Fruit fly (Drosophila melanogaster) whole organism, prepupa: ENCODE results near the gene CG17732.

Experiments
- CG10669 ChIP-seq: fragments of 200-800 bp; sonication (Bioruptor generic); optimal IDR thresholded peaks from 3 replicates; lab custom pipeline; 2018; ENCODE audit warnings: missing biosample characterization, mild to moderate bottlenecking, missing genetic modification characterization, moderate library complexity
- CG11762 ChIP-seq: fragments of 200-800 bp; sonication (Bioruptor generic); optimal IDR thresholded peaks from 3 replicates; lab custom pipeline; 2016; ENCODE audit warnings: missing biosample characterization, missing genetic modification characterization; ENCODE audit not compliant: insufficient read depth
- CG11902 ChIP-seq: fragments of 200-800 bp; sonication (Bioruptor generic); optimal IDR thresholded peaks from 3 replicates; lab custom pipeline; 2016; ENCODE audit warnings: missing biosample characterization, missing genetic modification characterization
- CG1621 ChIP-seq: fragments of 200-800 bp; sonication (Bioruptor generic); optimal IDR thresholded peaks from 3 replicates; lab custom pipeline; 2018; ENCODE audit warnings: missing biosample characterization, mild to moderate bottlenecking, missing genetic modification characterization
- CG3032 ChIP-seq: fragments of 200-800 bp; optimal IDR thresholded peaks from 2 replicates; lab custom pipeline; 2019; ENCODE audit warnings: missing biosample characterization, mild to moderate bottlenecking, missing genetic modification characterization, moderate library complexity
- CG32006 ChIP-seq: fragments of 200-800 bp; sonication (Bioruptor generic); optimal IDR thresholded peaks from 3 replicates; lab custom pipeline; 2017; ENCODE audit warnings: missing biosample characterization, mild to moderate bottlenecking, missing genetic modification characterization
- CG34406 ChIP-seq: fragments of 200-800 bp; sonication (Bioruptor generic); optimal IDR thresholded peaks from 3 replicates; lab custom pipeline; 2016; ENCODE audit warnings: missing biosample characterization, missing genetic modification characterization
- CG6163 ChIP-seq: fragments of 200-800 bp; sonication (Bioruptor generic); IDR thresholded peaks from 3 replicates; pipeline ENCODE4 v1.3.6; 2022; ENCODE audit warnings: missing biosample characterization, missing genetic modification characterization
- CG6792 ChIP-seq: fragments of 200-800 bp; sonication (Bioruptor generic); optimal IDR thresholded peaks from 3 replicates; lab custom pipeline; 2016; ENCODE audit warnings: missing biosample characterization, missing genetic modification characterization
- CG6854 ChIP-seq: fragments of 200-800 bp; sonication (Bioruptor generic); optimal IDR thresholded peaks from 2 replicates; lab custom pipeline; 2017; ENCODE audit warnings: missing biosample characterization, mild to moderate bottlenecking, missing genetic modification characterization
- CG8119 ChIP-seq: fragments of 200-800 bp; sonication (Bioruptor generic); IDR thresholded peaks from 3 replicates; pipeline ENCODE4 v1.3.6; 2022; ENCODE audit warnings: missing biosample characterization, missing genetic modification characterization
- CG8319 ChIP-seq: fragments of 200-800 bp; sonication (Bioruptor generic); optimal IDR thresholded peaks from 3 replicates; lab custom pipeline; 2016; ENCODE audit warnings: missing biosample characterization, missing genetic modification characterization
- CG8632 ChIP-seq: fragments of 200-800 bp; sonication (Bioruptor generic); optimal IDR thresholded peaks from 3 replicates; lab custom pipeline; 2016; ENCODE audit warnings: missing biosample characterization, missing genetic modification characterization
- CG9139 ChIP-seq: fragments of 200-800 bp; sonication (Bioruptor generic); optimal IDR thresholded peaks from 3 replicates; lab custom pipeline; 2017; ENCODE audit warnings: missing biosample characterization, mild to moderate bottlenecking, missing genetic modification characterization
- Eip78C ChIP-seq: fragments of 200-800 bp; sonication (Bioruptor generic); peaks from one replicate; lab custom pipeline; 2016; ENCODE audit warnings: missing biosample characterization, missing genetic modification characterization
- Eip93F ChIP-seq: fragments of 200-800 bp; sonication (Bioruptor generic); optimal IDR thresholded peaks from 2 replicates; lab custom pipeline; 2016; ENCODE audit warnings: missing biosample characterization, mild to moderate bottlenecking, missing genetic modification characterization
- Ets96B ChIP-seq: fragments of 200-800 bp; optimal IDR thresholded peaks from 2 replicates; lab custom pipeline; 2019; ENCODE audit warnings: missing biosample characterization, mild to moderate bottlenecking, missing genetic modification characterization, moderate library complexity
- Gug ChIP-seq: fragments of 200-800 bp; sonication (Bioruptor generic); IDR thresholded peaks from 2 replicates; pipeline ENCODE4 v1.3.6; 2022; ENCODE audit warnings: missing biosample characterization, missing genetic modification characterization
- Hr39 ChIP-seq: fragments of 200-800 bp; sonication (Bioruptor generic); optimal IDR thresholded peaks from 2 replicates; lab custom pipeline; 2016; ENCODE audit warnings: missing biosample characterization, missing genetic modification characterization
- Met ChIP-seq: fragments of 200-800 bp; sonication (Bioruptor generic); optimal IDR thresholded peaks from 3 replicates; lab custom pipeline; 2016; ENCODE audit warnings: missing biosample characterization, missing genetic modification characterization
- OdsH ChIP-seq: fragments of 200-800 bp; sonication (Bioruptor generic); optimal IDR thresholded peaks from 3 replicates; lab custom pipeline; 2016; ENCODE audit warnings: missing biosample characterization, missing genetic modification characterization
- Sox102F ChIP-seq: fragments of 200-800 bp; sonication (Bioruptor generic); optimal IDR thresholded peaks from 2 replicates; lab custom pipeline; 2016; ENCODE audit warnings: missing biosample characterization, mild to moderate bottlenecking, missing genetic modification characterization
- Sox14 ChIP-seq: fragments of 200-800 bp; sonication (Bioruptor generic); optimal IDR thresholded peaks from 3 replicates; lab custom pipeline; 2016; ENCODE audit warnings: missing biosample characterization, missing genetic modification characterization
- Sox15 ChIP-seq: fragments of 200-800 bp; sonication (Bioruptor generic); optimal IDR thresholded peaks from 3 replicates; lab custom pipeline; 2016; ENCODE audit warnings: missing biosample characterization, missing genetic modification characterization
- achi ChIP-seq: fragments of 200-800 bp; sonication (Bioruptor generic); optimal IDR thresholded peaks from 3 replicates; lab custom pipeline; 2016; ENCODE audit warnings: missing biosample characterization, missing genetic modification characterization
- acj6 ChIP-seq: fragments of 200-800 bp; sonication (Bioruptor generic); optimal IDR thresholded peaks from 3 replicates; lab custom pipeline; 2016; ENCODE audit warnings: missing biosample characterization, missing genetic modification characterization
- cyc ChIP-seq: fragments of 200-800 bp; sonication (Bioruptor generic); optimal IDR thresholded peaks from 3 replicates; lab custom pipeline; 2016; ENCODE audit warnings: missing biosample characterization, missing genetic modification characterization
- dsx ChIP-seq: fragments of 200-800 bp; optimal IDR thresholded peaks from 3 replicates; lab custom pipeline; 2019; ENCODE audit warnings: missing biosample characterization, mild to moderate bottlenecking, missing genetic modification characterization, moderate library complexity; ENCODE audit not compliant: poor library complexity, severe bottlenecking
- eg ChIP-seq: fragments of 200-800 bp; sonication (Bioruptor generic); IDR thresholded peaks from 3 replicates; pipeline ENCODE4 v1.3.6; 2022; ENCODE audit warnings: missing biosample characterization, missing genetic modification characterization
- fd59A ChIP-seq: fragments of 200-800 bp; sonication (Bioruptor generic); optimal IDR thresholded peaks from 2 replicates; lab custom pipeline; 2017; ENCODE audit warnings: missing biosample characterization, mild to moderate bottlenecking, missing genetic modification characterization, missing genetic modification reagents
- fkh ChIP-seq: fragments of 200-800 bp; sonication (Bioruptor generic); optimal IDR thresholded peaks from 3 replicates; lab custom pipeline; 2017; ENCODE audit warnings: missing biosample characterization, mild to moderate bottlenecking, missing genetic modification characterization, moderate library complexity
- lz ChIP-seq: fragments of 200-800 bp; sonication (Bioruptor generic); optimal IDR thresholded peaks from 3 replicates; lab custom pipeline; 2016; ENCODE audit warnings: missing biosample characterization, missing genetic modification characterization
- net ChIP-seq: fragments of 200-800 bp; sonication (Bioruptor generic); optimal IDR thresholded peaks from 3 replicates; lab custom pipeline; 2016; ENCODE audit warnings: missing biosample characterization, missing genetic modification characterization
- ss ChIP-seq, 2 experiments: fragments of 200-800 bp; sonication (Bioruptor generic); optimal IDR thresholded peaks; 2 replicates in 1 of 2; 3 replicates in 1 of 2; lab custom pipeline; 2017 to 2018; ENCODE audit warnings: mild to moderate bottlenecking in 2 of 2, missing biosample characterization in 2 of 2, missing genetic modification characterization in 2 of 2, moderate library complexity in 1 of 2
- svp ChIP-seq: fragments of 200-800 bp; sonication (Bioruptor generic); peaks from one replicate; lab custom pipeline; 2016; ENCODE audit warnings: missing biosample characterization, missing genetic modification characterization

CG17732 gene

dm6 chr3L:19961805-19962204, 19.7 kb upstream of the CG17732 start (continued):
- TF ChIP-seq eg (GFP tag; lab: Robert Waterston, UW), result no peak
- no peak for TF ChIP-seq Hr39 (GFP tag; lab: Kevin White, UChicago)
- peak; percentile 20 for TF ChIP-seq dsx (GFP tag; lab: Kevin White, UChicago)
- TF ChIP-seq Sox15 (GFP tag; lab: Kevin White, UChicago), result no peak
- TF ChIP-seq Sox102F (GFP tag; lab: Kevin White, UChicago), result peak; percentile 7
- TF ChIP-seq lz (GFP tag; lab: Kevin White, UChicago), result peak; percentile 15
- peak in 1 of 2 experiments; percentile 51 for TF ChIP-seq ss (GFP tag; optimal IDR thresholded peaks at IDR 0.05; lab: Kevin White, UChicago)
- no peak for TF ChIP-seq CG3032 (tag; lab: Kevin White, UChicago)
- TF ChIP-seq CG11902 (GFP tag; lab: Kevin White, UChicago), result no peak
- TF ChIP-seq fd59A, result peak; percentile 44
- TF ChIP-seq acj6 (GFP tag; lab: Kevin White, UChicago), result peak; percentile 14
- TF ChIP-seq cyc (GFP tag; lab: Kevin White, UChicago), result no peak
- peak; percentile 5 for TF ChIP-seq Sox14 (GFP tag; lab: Kevin White, UChicago)
- TF ChIP-seq CG1621 (tag; lab: Kevin White, UChicago), result no peak
- TF ChIP-seq CG8319, result no peak
- TF ChIP-seq Eip78C, result peak; percentile 75
- peak; percentile 36 for TF ChIP-seq achi (GFP tag; lab: Kevin White, UChicago)
- TF ChIP-seq CG6792 (GFP tag; lab: Kevin White, UChicago), result peak; percentile 17
- no peak for TF ChIP-seq CG6854
- no peak for TF ChIP-seq CG10669 (GFP tag; lab: Kevin White, UChicago)
- TF ChIP-seq CG8119 (GFP tag; lab: Robert Waterston, UW), result peak; percentile 44; the same call in 2 of the 3 replicates
- TF ChIP-seq CG34406 (GFP tag; lab: Kevin White, UChicago), result no peak
- peak; percentile 28 for TF ChIP-seq net (GFP tag; lab: Kevin White, UChicago)

- TF ChIP-seq CG32006 (GFP tag; lab: Kevin White, UChicago) (no peak), svp (GFP tag; lab: Kevin White, UChicago) (peak; percentile 52)
These were observed 12.5 kb upstream of the CG17732 start for dm6 chr3L:19968725-19969598.

dm6 chr3L:19978088-19978487, 3.4 kb upstream of the CG17732 start:
- no peak for TF ChIP-seq Eip93F
- TF ChIP-seq Eip78C, result no peak
- TF ChIP-seq Sox102F (GFP tag; lab: Kevin White, UChicago), result no peak
- no peak for TF ChIP-seq Ets96B (tag; lab: Kevin White, UChicago)
- TF ChIP-seq CG6163 (GFP tag; lab: Robert Waterston, UW), result no peak
- no peak for TF ChIP-seq CG8319
- TF ChIP-seq CG1621 (tag; lab: Kevin White, UChicago), result no peak
- TF ChIP-seq CG3032 (tag; lab: Kevin White, UChicago), result no peak
- no peak for TF ChIP-seq CG8119 (GFP tag; lab: Robert Waterston, UW)
- no peak for TF ChIP-seq OdsH (GFP tag; lab: Kevin White, UChicago)
- TF ChIP-seq fd59A, result no peak
- no peak for TF ChIP-seq CG9139 (GFP tag; lab: Kevin White, UChicago)
- no peak for TF ChIP-seq CG8632 (GFP tag; lab: Kevin White, UChicago)
- no peak for TF ChIP-seq Met (GFP tag; lab: Kevin White, UChicago)
- no peak for TF ChIP-seq CG11762
- TF ChIP-seq Hr39 (GFP tag; lab: Kevin White, UChicago), result no peak

- TF ChIP-seq fkh (GFP tag; lab: Kevin White, UChicago), result peak; percentile 91
- TF ChIP-seq Gug (GFP tag; lab: Robert Waterston, UW), result no peak
These were observed 1.9 kb upstream of the CG17732 start, which contains the start of gene CG14182 for dm6 chr3L:19979592-19979991. CG14182 (minus strand) TSS chr3L:19979812.
